Fruit fly (Drosophila melanogaster): ENCODE measurements around the gene Sugb.
A peak's percentile ranks its signal among the peaks of the same experiment; 100 is the strongest.

Gene Sugb

DNA sequence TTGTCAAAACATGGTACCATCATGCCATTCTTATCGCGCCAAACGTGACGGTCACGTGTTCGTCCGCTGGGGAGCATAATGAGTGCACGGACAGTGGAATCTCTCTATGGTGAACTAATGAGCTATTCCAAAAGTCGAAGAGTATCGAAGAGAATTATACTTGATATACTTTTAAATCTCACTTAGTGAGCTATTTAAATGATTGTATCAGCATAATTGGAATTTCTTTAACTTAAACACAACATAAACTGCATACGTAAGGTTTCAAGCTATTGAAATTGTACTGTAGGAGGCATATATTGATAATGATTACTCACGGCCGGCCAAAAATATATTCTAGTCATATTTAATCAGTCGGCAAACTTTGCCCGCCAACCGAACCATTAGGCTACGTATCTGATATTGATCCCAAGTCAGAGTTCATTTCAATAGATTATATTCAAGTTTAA lies 37.7 kb downstream of the Sugb start (continued):
- TF ChIP-seq Dbx (GFP tag; IDR thresholded peaks at IDR 0.05) (no peak), CG7271 (tag; optimal IDR thresholded peaks at IDR 0.05) (no peak), ranshi (GFP tag; IDR thresholded peaks at IDR 0.05) (no peak), dysf (GFP tag; IDR thresholded peaks at IDR 0.05) (peak; percentile 49; the same call in 2 of the 3 replicates), sob (GFP tag; IDR thresholded peaks at IDR 0.05) (0 out of 2 replicates have a peak, but pooled peaks have one; percentile 6), sr (GFP tag; IDR thresholded peaks at IDR 0.05) (no peak), CG14710 (tag; optimal IDR thresholded peaks at IDR 0.05) (no peak), slou (GFP tag; optimal IDR thresholded peaks at IDR 0.05) (no peak), ab (GFP tag; optimal IDR thresholded peaks at IDR 0.05) (no peak), CG12071 (GFP tag; optimal IDR thresholded peaks at IDR 0.05) (no peak), ara (GFP tag; IDR thresholded peaks at IDR 0.05) (no peak), CG17912 (GFP tag; optimal IDR thresholded peaks at IDR 0.05) (no peak), pan (optimal IDR thresholded peaks at IDR 0.05) (no peak), pan (GFP tag; optimal IDR thresholded peaks at IDR 0.05 in 1 of 2, IDR thresholded peaks at IDR 0.05 in 1 of 2) (no peak), slbo (GFP tag; IDR thresholded peaks at IDR 0.05) (peak; percentile 32; the same call in 1 of the 2 replicates), CG12299 (tag; optimal IDR thresholded peaks at IDR 0.05) (no peak), CG18599 (GFP tag; optimal IDR thresholded peaks at IDR 0.05) (peak; percentile 42), tup (GFP tag; optimal IDR thresholded peaks at IDR 0.05) (no peak), CG1024 (GFP tag; IDR thresholded peaks at IDR 0.05) (no peak), CG12769 (tag; optimal IDR thresholded peaks at IDR 0.05) (peak; percentile 52), CG42726 (GFP tag; IDR thresholded peaks at IDR 0.05; ENCODE audit: partially characterized antibody) (no peak), CG6654 (GFP tag; optimal IDR thresholded peaks at IDR 0.05) (no peak), ken (GFP tag; IDR thresholded peaks at IDR 0.05) (no peak), org-1 (GFP tag; optimal IDR thresholded peaks at IDR 0.05) (peak; percentile 16), PHDP (tag; optimal IDR thresholded peaks at IDR 0.05) (peak; percentile 41), crol (GFP tag; IDR thresholded peaks at IDR 0.05) (no peak), gfzf (GFP tag; optimal IDR thresholded peaks at IDR 0.05) (no peak), HLH54F (GFP tag; optimal IDR thresholded peaks at IDR 0.05) (peak; percentile 4), p53 (GFP tag; optimal IDR thresholded peaks at IDR 0.05) (no peak), grau (tag; optimal IDR thresholded peaks at IDR 0.05) (peak; percentile 89), CG17359 (tag; optimal IDR thresholded peaks at IDR 0.05) (no peak), CG13123 (GFP tag; optimal IDR thresholded peaks at IDR 0.05) (no peak), Lhr (GFP tag; optimal IDR thresholded peaks at IDR 0.05) (no peak), Ssrp (tag; optimal IDR thresholded peaks at IDR 0.05) (no peak), Dfd (GFP tag; optimal IDR thresholded peaks at IDR 0.05) (no peak), CG17802 (tag; optimal IDR thresholded peaks at IDR 0.05) (no peak), CG10267 (tag; optimal IDR thresholded peaks at IDR 0.05) (no peak), CG30403 (GFP tag; optimal IDR thresholded peaks at IDR 0.05) (peak; percentile 12), row (GFP tag; IDR thresholded peaks at IDR 0.05) (peak; percentile 82), CG8478 (optimal IDR thresholded peaks at IDR 0.05) (no peak), CG32532 (GFP tag; IDR thresholded peaks at IDR 0.05) (peak; percentile 57), Doc2 (GFP tag; IDR thresholded peaks at IDR 0.05) (no peak), sug (tag; optimal IDR thresholded peaks at IDR 0.05) (peak; percentile 99), Side (GFP tag; optimal IDR thresholded peaks at IDR 0.05) (no peak), CG3995 (GFP tag; optimal IDR thresholded peaks at IDR 0.05) (no peak), ase (GFP tag; IDR thresholded peaks at IDR 0.05) (no peak), trem (tag; optimal IDR thresholded peaks at IDR 0.05) (no peak), luna (GFP tag; optimal IDR thresholded peaks at IDR 0.05) (peak; percentile 9), CG1647 (GFP tag; optimal IDR thresholded peaks at IDR 0.05) (no peak), CG3726 (GFP tag; IDR thresholded peaks at IDR 0.05) (no peak), CG13296 (GFP tag; optimal IDR thresholded peaks at IDR 0.05) (no peak), gcm2 (GFP tag; optimal IDR thresholded peaks at IDR 0.05) (no peak), Max (GFP tag; optimal IDR thresholded peaks at IDR 0.05) (no peak)

Measured in whole organism, embryonic.